Worm (Caenorhabditis elegans): Measurements from ENCODE around the gene C02F5.2.

C02F5.2 gene

DNA sequence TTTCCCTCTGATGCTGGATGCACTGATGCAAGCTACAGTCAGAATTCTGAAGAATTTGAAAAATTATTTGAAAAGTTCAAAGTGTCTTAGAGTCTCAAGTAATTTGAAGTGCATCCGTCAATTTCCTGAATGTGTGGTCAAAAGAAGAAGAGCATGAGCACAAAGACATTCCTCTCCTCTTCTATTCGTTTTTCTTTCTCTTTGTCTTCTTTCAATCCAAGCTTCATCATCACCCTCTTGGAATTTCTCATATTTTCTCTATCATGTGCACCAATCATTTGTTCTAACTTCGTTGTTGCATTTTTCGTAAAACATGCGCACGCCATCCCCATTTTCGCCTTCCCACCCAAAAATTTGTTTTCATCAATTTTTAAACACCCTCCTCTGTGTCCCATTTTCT, 36.6 kb downstream of the C02F5.2 start:
- TF ChIP-seq lin-14 (GFP tag; optimal IDR thresholded peaks at IDR 0.05): peak; percentile 19
- TF ChIP-seq fkh-10 (GFP tag; optimal IDR thresholded peaks at IDR 0.05): peak; percentile 62
- no peak for TF ChIP-seq nhr-76 (tag; optimal IDR thresholded peaks at IDR 0.05)

ce11 chrIII:8286824-8287223, 37.4 kb downstream of the C02F5.2 start:
- no peak for TF ChIP-seq mep-1 (tag; optimal IDR thresholded peaks at IDR 0.05)
- no peak for TF ChIP-seq nhr-47 (tag; optimal IDR thresholded peaks at IDR 0.05)
- TF ChIP-seq nhr-11 (tag; optimal IDR thresholded peaks at IDR 0.05): no peak
- TF ChIP-seq lsy-2 (tag; optimal IDR thresholded peaks at IDR 0.05): no peak
- TF ChIP-seq efl-3 (GFP tag; optimal IDR thresholded peaks at IDR 0.05): no peak
- no peak for TF ChIP-seq ets-5 (GFP tag; IDR thresholded peaks at IDR 0.05)
- TF ChIP-seq egl-13 (tag; optimal IDR thresholded peaks at IDR 0.05): no peak
- TF ChIP-seq ama-1 (optimal IDR thresholded peaks at IDR 0.05): no peak
- TF ChIP-seq tbx-2 (tag; optimal IDR thresholded peaks at IDR 0.05): no peak
- no peak for TF ChIP-seq ceh-63 (GFP tag; optimal IDR thresholded peaks at IDR 0.05)
- no peak for TF ChIP-seq hlh-4 (tag; optimal IDR thresholded peaks at IDR 0.05)
- no peak for TF ChIP-seq ceh-8 (GFP tag; optimal IDR thresholded peaks at IDR 0.05)
- TF ChIP-seq jun-1 (tag; optimal IDR thresholded peaks at IDR 0.05): no peak
- no peak for TF ChIP-seq snu-23 (GFP tag; optimal IDR thresholded peaks at IDR 0.05)
- TF ChIP-seq ceh-90 (tag; optimal IDR thresholded peaks at IDR 0.05): no peak
- no peak for TF ChIP-seq xbp-1 (tag; optimal IDR thresholded peaks at IDR 0.05)
- TF ChIP-seq lir-3 (tag; optimal IDR thresholded peaks at IDR 0.05; ENCODE audit: poor library complexity): no peak
- TF ChIP-seq lin-35 (GFP tag; optimal IDR thresholded peaks at IDR 0.05): no peak
- no peak for TF ChIP-seq lin-39 (tag; optimal IDR thresholded peaks at IDR 0.05)
- TF ChIP-seq unc-98 (GFP tag; IDR thresholded peaks at IDR 0.05): no peak

DNA sequence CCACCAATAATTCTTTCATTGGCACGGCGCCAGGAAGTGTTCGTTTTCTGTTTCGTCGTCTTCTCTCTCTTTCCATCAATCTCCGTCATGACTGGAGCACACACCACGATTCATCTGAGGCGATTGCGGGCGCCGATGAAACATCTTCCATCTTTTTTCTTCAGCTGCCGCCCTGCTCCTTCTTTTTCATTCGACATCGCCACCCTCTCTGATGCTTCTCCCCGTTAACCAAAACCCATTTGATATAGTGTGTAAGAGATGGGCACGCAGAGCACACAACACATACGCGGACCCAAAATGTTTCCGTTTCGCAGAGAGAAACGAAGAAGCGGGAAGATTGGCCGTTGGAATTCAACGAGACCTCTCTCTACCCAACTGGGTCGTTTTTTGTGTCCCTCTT, 38.1 kb downstream of the C02F5.2 start:
- TF ChIP-seq egl-13 (tag; optimal IDR thresholded peaks at IDR 0.05) (no peak), jun-1 (tag; optimal IDR thresholded peaks at IDR 0.05) (no peak), lsy-2 (tag; optimal IDR thresholded peaks at IDR 0.05) (peak in 1 of 2 experiments; percentile 37), fkh-4 (tag; optimal IDR thresholded peaks at IDR 0.05; ENCODE audit: borderline replicate concordance) (no peak), sox-4 (tag; optimal IDR thresholded peaks at IDR 0.05) (no peak), unc-86 (tag; optimal IDR thresholded peaks at IDR 0.05) (no peak), pqm-1 (tag; optimal IDR thresholded peaks at IDR 0.05) (no peak), elt-2 (tag; optimal IDR thresholded peaks at IDR 0.05) (no peak), nhr-85 (tag) (no peak), nhr-71 (tag; optimal IDR thresholded peaks at IDR 0.05) (peak; percentile 60), alr-1 (tag; optimal IDR thresholded peaks at IDR 0.05; ENCODE audit: borderline replicate concordance) (no peak), rnt-1 (tag; optimal IDR thresholded peaks at IDR 0.05) (peak; percentile 34), fkh-10 (GFP tag; optimal IDR thresholded peaks at IDR 0.05) (peak; percentile 0), nhr-12 (tag; optimal IDR thresholded peaks at IDR 0.05) (no peak), lin-15B (tag; optimal IDR thresholded peaks at IDR 0.05) (no peak), ceh-82 (tag; optimal IDR thresholded peaks at IDR 0.05) (peak in 1 of 3 experiments; percentile 21), skn-1 (tag; optimal IDR thresholded peaks at IDR 0.05) (no peak), ceh-90 (tag; optimal IDR thresholded peaks at IDR 0.05) (no peak), pag-3 (tag; optimal IDR thresholded peaks at IDR 0.05; ENCODE audit: borderline replicate concordance, insufficient read depth) (peak; percentile 23), C04F5.9 (tag; optimal IDR thresholded peaks at IDR 0.05) (no peak), lin-35 (GFP tag; optimal IDR thresholded peaks at IDR 0.05) (no peak), C16A3.4 (tag; optimal IDR thresholded peaks at IDR 0.05) (no peak), tbx-2 (tag; optimal IDR thresholded peaks at IDR 0.05) (no peak), nhr-90 (tag; optimal IDR thresholded peaks at IDR 0.05; ENCODE audit: poor library complexity) (no peak), isw-1 (GFP tag; IDR thresholded peaks at IDR 0.05) (no peak), efl-1 (optimal IDR thresholded peaks at IDR 0.05) (peak in 1 of 2 experiments; percentile 5), efl-1 (GFP tag; optimal IDR thresholded peaks at IDR 0.05 in 1 of 2) (peak in 1 of 2 experiments; percentile 21), xbp-1 (tag; optimal IDR thresholded peaks at IDR 0.05) (no peak), swsn-7 (tag; optimal IDR thresholded peaks at IDR 0.05) (peak; percentile 26), unc-62 (GFP tag; optimal IDR thresholded peaks at IDR 0.05) (no peak), snu-23 (GFP tag; optimal IDR thresholded peaks at IDR 0.05) (peak; percentile 29), unc-98 (GFP tag; IDR thresholded peaks at IDR 0.05) (no peak), dsc-1 (tag; optimal IDR thresholded peaks at IDR 0.05) (peak; percentile 55), nhr-11 (tag; optimal IDR thresholded peaks at IDR 0.05) (no peak), dpl-1 (GFP tag; optimal IDR thresholded peaks at IDR 0.05) (peak in 1 of 3 experiments; percentile 6), zip-4 (GFP tag; optimal IDR thresholded peaks at IDR 0.05) (no peak), unc-130 (tag; optimal IDR thresholded peaks at IDR 0.05) (peak; percentile 21)
